Fruit fly (Drosophila melanogaster): ENCODE data around the gene CG10694.

Gene CG10694

dm6 chr3R:24099039-24100026, 7.9 kb upstream of the CG10694 start (continued):
- TF ChIP-seq pan (optimal IDR thresholded peaks at IDR 0.05) (peak; percentile 31), Mio (GFP tag; optimal IDR thresholded peaks at IDR 0.05) (no peak), tai (GFP tag; optimal IDR thresholded peaks at IDR 0.05) (peak; percentile 26), Abd-B (GFP tag; optimal IDR thresholded peaks at IDR 0.05) (no peak), Jra (GFP tag; optimal IDR thresholded peaks at IDR 0.05) (no peak), h (GFP tag; optimal IDR thresholded peaks at IDR 0.05) (peak; percentile 81), CrebA (GFP tag; optimal IDR thresholded peaks at IDR 0.05; ENCODE audit: borderline replicate concordance) (no peak), Dfd (GFP tag; optimal IDR thresholded peaks at IDR 0.05) (no peak), lola (GFP tag; optimal IDR thresholded peaks at IDR 0.05) (no peak), sage (GFP tag; optimal IDR thresholded peaks at IDR 0.05) (no peak), dsf (GFP tag; optimal IDR thresholded peaks at IDR 0.05; ENCODE audit: borderline replicate concordance) (no peak), br (GFP tag; optimal IDR thresholded peaks at IDR 0.05) (peak; percentile 73)

dm6 chr3R:24100717-24101116, 6.5 kb upstream of the CG10694 start:
- TF ChIP-seq psq (GFP tag; optimal IDR thresholded peaks at IDR 0.05) (peak; percentile 62), brk (GFP tag; optimal IDR thresholded peaks at IDR 0.05) (no peak)

dm6 chr3R:24101437-24101836, 5.8 kb upstream of the CG10694 start:
- TF ChIP-seq Hr83 (GFP tag; optimal IDR thresholded peaks at IDR 0.05; ENCODE audit: poor library complexity, severe bottlenecking) (no peak), HLH106 (tag; optimal IDR thresholded peaks at IDR 0.05) (no peak), GATAd (GFP tag; optimal IDR thresholded peaks at IDR 0.05) (no peak), rgr (GFP tag; optimal IDR thresholded peaks at IDR 0.05) (no peak), br (GFP tag; optimal IDR thresholded peaks at IDR 0.05) (no peak), sv (GFP tag; optimal IDR thresholded peaks at IDR 0.05) (no peak), dmrt93B (GFP tag; optimal IDR thresholded peaks at IDR 0.05) (no peak), Sp1 (GFP tag; optimal IDR thresholded peaks at IDR 0.05) (no peak), Rel (GFP tag; optimal IDR thresholded peaks at IDR 0.05) (no peak), Rel (tag; optimal IDR thresholded peaks at IDR 0.05) (no peak)

dm6 chr3R:24102387-24102786, 4.8 kb upstream of the CG10694 start:
- TF ChIP-seq Sp1 (GFP tag; optimal IDR thresholded peaks at IDR 0.05) = no peak
- no peak for TF ChIP-seq Vsx2 (GFP tag; optimal IDR thresholded peaks at IDR 0.05; ENCODE audit: partially characterized antibody)
- no peak for TF ChIP-seq tai (GFP tag; optimal IDR thresholded peaks at IDR 0.05)
- TF ChIP-seq Hr78 (GFP tag; optimal IDR thresholded peaks at IDR 0.05) = no peak
- TF ChIP-seq N (GFP tag; optimal IDR thresholded peaks at IDR 0.05) = no peak
- TF ChIP-seq lola (GFP tag; optimal IDR thresholded peaks at IDR 0.05) = no peak
- no peak for TF ChIP-seq CG32264 (GFP tag; optimal IDR thresholded peaks at IDR 0.05)
- no peak for TF ChIP-seq Hnf4 (GFP tag; optimal IDR thresholded peaks at IDR 0.05)
- TF ChIP-seq Jra (GFP tag; optimal IDR thresholded peaks at IDR 0.05) = no peak
- TF ChIP-seq Hr83 (GFP tag; optimal IDR thresholded peaks at IDR 0.05; ENCODE audit: poor library complexity, severe bottlenecking) = no peak

DNA sequence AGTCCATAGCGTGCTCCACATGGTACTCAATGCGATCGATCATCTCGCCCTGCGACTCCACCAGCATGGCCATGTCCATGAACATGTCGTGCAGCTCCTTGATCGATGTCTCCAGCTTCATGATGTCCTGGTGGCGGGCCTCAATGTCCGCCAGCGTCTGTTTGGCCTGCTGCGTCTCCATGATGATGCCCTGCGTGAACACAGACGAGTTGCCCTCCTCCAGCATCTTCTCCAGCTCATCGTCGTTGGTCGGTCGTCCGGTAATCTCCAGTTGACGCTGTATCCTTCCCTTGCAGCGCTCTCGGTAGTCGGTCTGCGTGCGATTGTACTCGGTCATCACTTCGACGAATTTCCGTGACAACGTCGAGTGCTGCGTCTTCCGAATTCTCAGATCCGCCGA, 3.5 kb upstream of the CG10694 start:
- TF ChIP-seq Hnf4 (GFP tag; optimal IDR thresholded peaks at IDR 0.05) (no peak), woc (GFP tag; optimal IDR thresholded peaks at IDR 0.05) (no peak), lola (GFP tag; optimal IDR thresholded peaks at IDR 0.05) (no peak), ey (GFP tag; optimal IDR thresholded peaks at IDR 0.05) (no peak), foxo (GFP tag; optimal IDR thresholded peaks at IDR 0.05) (no peak), Vsx2 (GFP tag; optimal IDR thresholded peaks at IDR 0.05; ENCODE audit: partially characterized antibody) (no peak), brk (GFP tag; optimal IDR thresholded peaks at IDR 0.05) (no peak)

All from whole organism, wandering third instar larva.